Fruit fly (Drosophila melanogaster): ENCODE results near the gene Ptpmeg.
A peak's percentile ranks its signal among the peaks of the same experiment; 100 is the strongest.

The Ptpmeg gene

DNA sequence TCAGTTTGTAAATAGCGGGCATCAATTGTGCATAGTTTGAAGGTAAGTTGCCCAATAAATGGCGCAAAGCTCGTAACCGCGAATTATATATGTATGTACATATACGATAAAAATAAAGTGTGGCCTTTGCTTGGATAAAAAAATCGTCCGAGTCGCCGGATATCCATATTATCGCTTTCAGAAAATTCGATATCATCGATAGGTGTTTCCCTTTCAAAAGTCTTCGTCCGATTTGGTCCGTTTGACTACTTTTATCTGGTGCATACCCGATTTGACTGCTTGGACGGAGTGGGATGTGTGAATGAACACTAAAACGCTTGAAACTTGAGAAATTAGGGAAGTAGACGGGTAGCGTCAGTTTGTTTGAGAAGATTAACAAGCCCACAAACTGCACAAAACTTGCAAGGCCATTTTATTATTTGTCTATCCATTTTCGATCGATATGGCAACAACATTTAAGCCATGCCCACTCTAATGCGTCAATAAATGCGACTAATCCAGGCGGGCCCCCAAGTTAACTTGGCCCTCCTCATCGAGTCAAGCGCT, 1.3 kb downstream of the Ptpmeg start (continued):
- TF ChIP-seq az2 (GFP tag; optimal IDR thresholded peaks at IDR 0.05), result no peak
- peak; percentile 3 for TF ChIP-seq Sin3A (optimal IDR thresholded peaks at IDR 0.05)
- TF ChIP-seq unpg (GFP tag; optimal IDR thresholded peaks at IDR 0.05), result peak; percentile 19
- no peak for TF ChIP-seq HLH3B (GFP tag; IDR thresholded peaks at IDR 0.05)
- TF ChIP-seq org-1 (GFP tag; optimal IDR thresholded peaks at IDR 0.05), result no peak
- TF ChIP-seq Fer2 (tag; optimal IDR thresholded peaks at IDR 0.05), result peak; percentile 3
- peak; percentile 41 for TF ChIP-seq Sry-δ (GFP tag; optimal IDR thresholded peaks at IDR 0.05)
- no peak for TF ChIP-seq br (optimal IDR thresholded peaks at IDR 0.05)
- TF ChIP-seq CG5180 (GFP tag; optimal IDR thresholded peaks at IDR 0.05), result no peak
- no peak for TF ChIP-seq ems (GFP tag; optimal IDR thresholded peaks at IDR 0.05)
- no peak for TF ChIP-seq CG43689 (GFP tag; IDR thresholded peaks at IDR 0.05)
- TF ChIP-seq CG2199 (GFP tag; IDR thresholded peaks at IDR 0.05), result no peak
- TF ChIP-seq lab (GFP tag; optimal IDR thresholded peaks at IDR 0.05), result no peak
- TF ChIP-seq nom (GFP tag; optimal IDR thresholded peaks at IDR 0.05), result peak; percentile 14
- no peak for TF ChIP-seq CG7372 (GFP tag; IDR thresholded peaks at IDR 0.05)
- TF ChIP-seq Dip2 (GFP tag; IDR thresholded peaks at IDR 0.05), result no peak
- TF ChIP-seq H15 (GFP tag; IDR thresholded peaks at IDR 0.05), result no peak
- TF ChIP-seq CG10209 (GFP tag; optimal IDR thresholded peaks at IDR 0.05), result no peak
- TF ChIP-seq pho (GFP tag; optimal IDR thresholded peaks at IDR 0.05), result no peak
- TF ChIP-seq bowl (GFP tag; IDR thresholded peaks at IDR 0.05), result no peak
- TF ChIP-seq CG11247 (GFP tag; IDR thresholded peaks at IDR 0.05), result no peak
- no peak for TF ChIP-seq CG1529 (GFP tag; optimal IDR thresholded peaks at IDR 0.05)
- TF ChIP-seq fu2 (GFP tag; optimal IDR thresholded peaks at IDR 0.05), result no peak
- TF ChIP-seq hkb (optimal IDR thresholded peaks at IDR 0.05), result no peak
- no peak for TF ChIP-seq hkb (GFP tag; IDR thresholded peaks at IDR 0.05)
- no peak for TF ChIP-seq CG18476 (GFP tag; optimal IDR thresholded peaks at IDR 0.05)
- peak; percentile 18 for TF ChIP-seq salm (tag; optimal IDR thresholded peaks at IDR 0.05)
- TF ChIP-seq CG4424 (GFP tag; optimal IDR thresholded peaks at IDR 0.05), result peak; percentile 21
- TF ChIP-seq pita (GFP tag; optimal IDR thresholded peaks at IDR 0.05), result no peak
- no peak for TF ChIP-seq Hr51 (GFP tag; optimal IDR thresholded peaks at IDR 0.05)
- TF ChIP-seq CG11093 (GFP tag; IDR thresholded peaks at IDR 0.05), result no peak
- no peak for TF ChIP-seq gem (tag; optimal IDR thresholded peaks at IDR 0.05)
- no peak for TF ChIP-seq dpn (GFP tag; optimal IDR thresholded peaks at IDR 0.05)
- no peak for TF ChIP-seq kni (GFP tag; optimal IDR thresholded peaks at IDR 0.05)
- TF ChIP-seq h (optimal IDR thresholded peaks at IDR 0.05), result no peak
- TF ChIP-seq pzg (GFP tag; optimal IDR thresholded peaks at IDR 0.05), result peak; percentile 39
- no peak for TF ChIP-seq CG14050 (GFP tag; IDR thresholded peaks at IDR 0.05)
- no peak for TF ChIP-seq Oli (tag; optimal IDR thresholded peaks at IDR 0.05)
- TF ChIP-seq BtbVII (GFP tag; optimal IDR thresholded peaks at IDR 0.05), result no peak
- TF ChIP-seq Ets65A (GFP tag), result peak; percentile 85
- TF ChIP-seq corto (GFP tag; optimal IDR thresholded peaks at IDR 0.05), result no peak
- no peak for TF ChIP-seq Sox102F (GFP tag; optimal IDR thresholded peaks at IDR 0.05)
- no peak for TF ChIP-seq CG10654 (GFP tag; optimal IDR thresholded peaks at IDR 0.05)
- TF ChIP-seq CG11085 (GFP tag; IDR thresholded peaks at IDR 0.05), result no peak
- no peak for TF ChIP-seq sqz (GFP tag; optimal IDR thresholded peaks at IDR 0.05)
- TF ChIP-seq tna (GFP tag; IDR thresholded peaks at IDR 0.05; ENCODE audit: partially characterized antibody), result peak; percentile 17; the same call in 1 of the 2 replicates
- peak; percentile 24 for TF ChIP-seq B-H2 (GFP tag; optimal IDR thresholded peaks at IDR 0.05)
- TF ChIP-seq danr (GFP tag; IDR thresholded peaks at IDR 0.05), result no peak
- TF ChIP-seq phol (tag; optimal IDR thresholded peaks at IDR 0.05), result peak; percentile 41
- TF ChIP-seq Ada2b (GFP tag; IDR thresholded peaks at IDR 0.05), result no peak
- peak; percentile 74 for TF ChIP-seq CG34376 (GFP tag; optimal IDR thresholded peaks at IDR 0.05)
- TF ChIP-seq Bdp1 (GFP tag; optimal IDR thresholded peaks at IDR 0.05), result no peak
- peak; percentile 38 for TF ChIP-seq her (GFP tag; optimal IDR thresholded peaks at IDR 0.05)

Data from whole organism, embryonic.